Worm (Caenorhabditis elegans) whole organism, L2 larva: ENCODE data around the gene fig-1.
A peak's percentile ranks its signal among the peaks of the same experiment; 100 is the strongest.

Experiments
- C34F6.9 ChIP-seq: fragments of 150-350 bp; optimal IDR thresholded peaks from 2 replicates; lab custom pipeline; 2014; ENCODE audit warnings: missing biosample characterization, missing genetic modification characterization
- R02D3.7 ChIP-seq: fragments of 150-350 bp; optimal IDR thresholded peaks from 2 replicates; lab custom pipeline; 2014; ENCODE audit warnings: missing biosample characterization, missing genetic modification characterization
- alr-1 ChIP-seq: fragments of 150-350 bp; optimal IDR thresholded peaks from 2 replicates; lab custom pipeline; 2014; ENCODE audit warnings: missing biosample characterization, missing genetic modification characterization
- aly-2 ChIP-seq: fragments of 150-350 bp; optimal IDR thresholded peaks from 2 replicates; lab custom pipeline; 2014; ENCODE audit warnings: missing biosample characterization, missing genetic modification characterization
- ceh-16 ChIP-seq: fragments of 150-350 bp; optimal IDR thresholded peaks from 2 replicates; lab custom pipeline; 2014; ENCODE audit warnings: missing biosample characterization, missing genetic modification characterization
- ceh-82 ChIP-seq: fragments of 150-350 bp; optimal IDR thresholded peaks from 2 replicates; lab custom pipeline; 2014; ENCODE audit warnings: missing biosample characterization, missing genetic modification characterization
- crh-2 ChIP-seq: sonication (generic microtip); optimal IDR thresholded peaks from 2 replicates; lab custom pipeline; 2017; ENCODE audit warnings: missing biosample characterization, missing genetic modification characterization
- dmd-4 ChIP-seq: sonication (generic microtip); optimal IDR thresholded peaks from 2 replicates; lab custom pipeline; 2017; ENCODE audit warnings: missing biosample characterization, missing genetic modification characterization
- egl-27 ChIP-seq: sonication (generic microtip); optimal IDR thresholded peaks from 3 replicates; lab custom pipeline; 2017; ENCODE audit warnings: missing biosample characterization, missing genetic modification reagents, missing genetic modification characterization
- elt-1 ChIP-seq: fragments of 150-350 bp; optimal IDR thresholded peaks from 2 replicates; lab custom pipeline; 2014; ENCODE audit warnings: missing biosample characterization, missing genetic modification characterization
- elt-3 ChIP-seq: sonication (generic microtip); optimal IDR thresholded peaks from 2 replicates; lab custom pipeline; 2017; ENCODE audit warnings: missing biosample characterization, missing genetic modification characterization
- fos-1 ChIP-seq: fragments of 150-350 bp; optimal IDR thresholded peaks from 2 replicates; lab custom pipeline; 2014; ENCODE audit warnings: missing biosample characterization, missing genetic modification characterization
- gmeb-1 ChIP-seq: fragments of 150-350 bp; optimal IDR thresholded peaks from 2 replicates; lab custom pipeline; 2014; ENCODE audit warnings: missing biosample characterization, missing genetic modification characterization
- lin-11 ChIP-seq: fragments of 150-350 bp; sonication (generic microtip); optimal IDR thresholded peaks from 2 replicates; lab custom pipeline; 2014; ENCODE audit warnings: missing biosample characterization, missing genetic modification characterization, inconsistent platforms, mixed read lengths
- lin-13 ChIP-seq: fragments of 150-350 bp; optimal IDR thresholded peaks from 2 replicates; lab custom pipeline; 2014; ENCODE audit warnings: missing biosample characterization, missing genetic modification reagents, missing genetic modification characterization
- mab-5 ChIP-seq: fragments of 150-350 bp; optimal IDR thresholded peaks from 2 replicates; lab custom pipeline; 2014; ENCODE audit warnings: missing biosample characterization, missing genetic modification characterization
- mbf-1 ChIP-seq: sonication (generic microtip); optimal IDR thresholded peaks from 2 replicates; lab custom pipeline; 2017; ENCODE audit warnings: missing biosample characterization, missing genetic modification characterization
- nhr-10 ChIP-seq: sonication (generic microtip); optimal IDR thresholded peaks from 2 replicates; lab custom pipeline; 2017; ENCODE audit warnings: missing biosample characterization, missing genetic modification characterization
- nhr-11 ChIP-seq: fragments of 150-350 bp; optimal IDR thresholded peaks from 2 replicates; lab custom pipeline; 2014; ENCODE audit warnings: missing biosample characterization, missing genetic modification characterization
- nhr-12 ChIP-seq: fragments of 150-350 bp; optimal IDR thresholded peaks from 2 replicates; lab custom pipeline; 2014; ENCODE audit warnings: missing biosample characterization, missing genetic modification characterization
- nhr-23 ChIP-seq: fragments of 150-350 bp; optimal IDR thresholded peaks from 2 replicates; lab custom pipeline; 2014; ENCODE audit warnings: missing biosample characterization, missing genetic modification reagents, missing genetic modification characterization
- nhr-237 ChIP-seq: fragments of 150-350 bp; optimal IDR thresholded peaks from 2 replicates; lab custom pipeline; 2014; ENCODE audit warnings: missing biosample characterization, missing genetic modification characterization
- nhr-6 ChIP-seq: fragments of 150-350 bp; optimal IDR thresholded peaks from 2 replicates; lab custom pipeline; 2014; ENCODE audit warnings: missing biosample characterization, missing genetic modification characterization
- peb-1 ChIP-seq: fragments of 150-350 bp; optimal IDR thresholded peaks from 2 replicates; lab custom pipeline; 2014; ENCODE audit warnings: missing biosample characterization, missing genetic modification characterization
- skn-1 ChIP-seq: sonication (generic microtip); optimal IDR thresholded peaks from 2 replicates; lab custom pipeline; 2017; ENCODE audit warnings: missing biosample characterization, missing genetic modification characterization
- sma-9 ChIP-seq, 2 experiments: fragments of 150-350 bp in 1 of 2; sonication (generic microtip) in 1 of 2; optimal IDR thresholded peaks; 2 replicates each; lab custom pipeline; 2014 to 2016; ENCODE audit warnings: missing genetic modification characterization in 2 of 2, mild to moderate bottlenecking in 1 of 2, missing biosample characterization in 1 of 2, missing compliant biosample characterization in 1 of 2, missing genetic modification reagents in 1 of 2, moderate library complexity in 1 of 2
- unc-55 ChIP-seq: fragments of 150-350 bp; sonication (generic microtip); optimal IDR thresholded peaks from 3 replicates; lab custom pipeline; 2014; ENCODE audit warnings: missing biosample characterization, missing genetic modification reagents, missing genetic modification characterization
- zag-1 ChIP-seq: fragments of 150-350 bp; optimal IDR thresholded peaks from 2 replicates; lab custom pipeline; 2014; ENCODE audit warnings: missing biosample characterization, missing genetic modification characterization
- ztf-11 ChIP-seq: sonication (generic microtip); optimal IDR thresholded peaks from 2 replicates; lab custom pipeline; 2017; ENCODE audit warnings: missing biosample characterization, missing genetic modification characterization

The fig-1 gene

DNA sequence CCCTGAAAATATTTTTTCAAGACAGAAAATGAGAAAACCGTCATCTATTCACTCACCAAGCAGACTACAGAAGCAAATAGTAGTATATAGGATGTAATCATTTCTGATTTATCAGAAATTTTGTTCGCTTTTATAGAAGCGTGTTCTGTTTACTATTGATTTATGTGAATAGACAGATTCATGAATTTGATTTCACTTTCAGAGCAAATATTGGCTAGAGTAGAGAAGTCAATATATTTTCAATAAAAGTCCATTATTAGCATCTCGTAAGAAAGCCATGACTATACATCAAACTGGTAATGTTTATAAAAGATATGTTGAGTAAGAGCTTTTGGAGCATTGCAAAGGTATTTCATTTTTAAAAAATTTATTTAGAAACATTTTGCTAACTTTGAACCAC lies 49.8 kb downstream of the fig-1 start, which contains the start of gene scvp-1:
Gene scvp-1, minus strand, starts transcription at position 101 of the 400 bp plus-strand sequence.
- TF ChIP-seq elt-1 (tag; lab: Kevin White, UChicago) (no peak), skn-1 (tag; lab: Kevin White, UChicago) (no peak), nhr-10 (tag; lab: Kevin White, UChicago) (no peak), nhr-237 (tag; lab: Kevin White, UChicago) (no peak), zag-1 (no peak), R02D3.7 (no peak), gmeb-1 (no peak), crh-2 (tag; lab: Kevin White, UChicago) (no peak)

DNA sequence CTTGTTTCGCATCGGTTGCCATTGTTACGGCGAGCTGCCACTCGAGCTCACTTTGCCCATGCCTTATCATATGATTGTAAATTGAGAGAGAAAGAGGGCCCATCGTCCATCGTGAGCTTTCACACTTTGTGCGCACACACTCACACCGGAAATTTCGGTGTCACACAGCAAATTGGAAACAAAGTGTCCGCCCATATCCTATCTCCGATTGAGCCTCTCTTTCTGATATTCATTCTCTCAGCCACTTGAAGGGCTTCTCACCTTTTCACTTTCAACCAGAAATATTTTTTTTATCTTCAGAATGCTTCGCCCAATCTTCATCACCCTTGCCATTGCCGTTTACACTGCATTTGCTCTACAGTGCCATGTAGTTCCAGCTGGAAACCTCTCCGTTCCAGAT lies 51.5 kb downstream of the fig-1 start, which contains the start of gene F58B4.3:
Gene F58B4.3, plus strand, starts transcription at position 301 of the 400 bp plus-strand sequence.
- TF ChIP-seq nhr-11 (tag; lab: Kevin White, UChicago) = no peak
- no peak for TF ChIP-seq peb-1
- no peak for TF ChIP-seq unc-55
- TF ChIP-seq lin-11 (tag; lab: Kevin White, UChicago) = peak; percentile 39

DNA sequence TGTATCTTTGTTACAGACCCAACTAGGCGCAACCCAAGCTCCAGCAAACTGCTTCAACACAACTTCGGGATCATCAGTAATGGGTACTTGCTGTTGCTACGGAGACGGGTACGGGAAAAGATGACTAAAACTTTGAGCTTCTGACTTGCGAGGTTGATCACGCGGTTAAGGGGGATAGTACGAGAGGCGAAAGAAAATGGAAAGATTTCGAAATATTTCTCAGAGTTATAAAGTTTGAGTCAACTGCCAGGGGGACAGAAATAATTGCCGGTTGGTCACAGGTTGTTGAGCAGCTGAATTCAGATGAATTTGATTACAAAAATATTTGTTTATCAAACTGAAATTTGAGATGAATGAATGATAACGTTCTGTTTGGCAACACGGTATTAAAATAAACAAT lies 55.4 kb downstream of the fig-1 start:
- TF ChIP-seq lin-11 (tag; lab: Kevin White, UChicago) (peak; percentile 35), ceh-82 (tag; lab: Kevin White, UChicago) (no peak)
- TF ChIP-seq, all 48 proteins: peak for 1

DNA sequence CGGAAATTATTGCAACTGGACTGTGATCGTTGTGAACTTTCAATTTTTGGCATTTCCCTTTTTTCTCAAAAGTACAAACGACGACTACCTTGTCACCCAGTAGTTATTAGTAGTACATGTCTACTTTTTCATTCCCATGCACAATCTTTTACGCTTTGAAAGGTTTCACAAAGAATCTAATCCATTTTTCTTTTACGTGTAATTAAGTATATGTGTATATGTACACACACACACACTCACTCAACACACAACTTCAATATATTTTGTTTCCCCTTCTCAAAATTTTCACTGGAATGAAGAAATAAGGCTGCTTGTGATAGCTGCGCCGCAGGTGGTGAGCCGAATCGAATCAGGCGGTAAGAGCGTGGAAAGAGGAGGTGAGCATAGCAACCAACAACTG lies 56.3 kb downstream of the fig-1 start, which contains the start of gene F58B4.6:
Gene F58B4.6, plus strand, starts transcription at position 301 of the 400 bp plus-strand sequence.
- no peak for TF ChIP-seq sma-9 (GFP tag; optimal IDR thresholded peaks at IDR 0.05; lab: Kevin White, UChicago)
- TF ChIP-seq sma-9 (tag; optimal IDR thresholded peaks at IDR 0.05; lab: Kevin White, UChicago) = no peak
- peak; percentile 12 for TF ChIP-seq lin-11 (tag; lab: Kevin White, UChicago)
- TF ChIP-seq, all 48 proteins: peak for 1

DNA sequence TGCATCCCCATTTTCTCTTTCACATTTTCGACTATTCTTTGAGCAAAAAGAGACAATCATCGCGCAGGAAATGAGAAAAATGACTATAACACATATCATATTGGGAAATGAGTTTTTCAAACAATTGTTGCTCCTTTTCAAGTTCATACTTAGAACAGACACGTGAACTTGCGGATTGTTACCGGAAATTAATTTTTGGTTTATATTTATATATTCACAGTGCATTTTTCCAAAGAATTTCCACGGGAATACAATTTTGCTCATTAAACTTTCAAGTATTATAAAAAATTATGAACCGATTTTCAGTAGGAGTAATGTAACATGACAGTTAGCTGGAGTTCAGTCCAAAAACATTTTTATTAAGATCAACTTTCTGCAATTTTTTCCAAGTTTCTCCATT lies 57.8 kb downstream of the fig-1 start, which contains the start of gene F58B4.7:
Gene F58B4.7, minus strand, starts transcription at position 101 of the 400 bp plus-strand sequence.
- TF ChIP-seq nhr-6 (no peak), nhr-237 (tag; lab: Kevin White, UChicago) (no peak), lin-13 (GFP tag; lab: Kevin White, UChicago) (no peak), mab-5 (tag; lab: Kevin White, UChicago) (no peak), mbf-1 (tag; lab: Kevin White, UChicago) (no peak), nhr-12 (no peak), elt-3 (tag; lab: Kevin White, UChicago) (no peak), peb-1 (no peak), elt-1 (tag; lab: Kevin White, UChicago) (no peak), egl-27 (tag; lab: Kevin White, UChicago) (no peak)
- TF ChIP-seq, all 48 proteins: peak for 0

DNA sequence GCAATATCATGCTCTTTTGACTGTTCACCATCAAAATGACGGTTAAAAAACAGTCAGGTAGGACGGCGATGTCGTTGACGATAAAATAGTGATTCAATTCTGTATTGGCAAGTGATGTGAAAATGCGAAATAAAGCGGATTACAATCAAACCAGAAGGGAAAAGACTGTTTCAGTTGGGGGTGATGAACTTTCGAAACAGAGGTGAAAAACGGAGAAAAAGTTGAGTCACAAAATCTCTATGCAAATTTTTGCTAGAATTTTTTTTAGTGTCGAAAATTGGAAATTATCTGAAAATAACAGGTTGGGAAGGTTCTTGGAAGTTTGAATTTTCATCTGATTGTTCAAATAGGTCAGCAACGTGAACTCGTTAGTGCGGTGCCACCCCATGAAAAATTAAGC lies 59.3 kb downstream of the fig-1 start, which contains the start of gene nas-31:
Gene nas-31, minus strand, starts transcription at position 101 of the 400 bp plus-strand sequence.
- no peak for TF ChIP-seq unc-55
- no peak for TF ChIP-seq C34F6.9 (tag; lab: Kevin White, UChicago)
- TF ChIP-seq gmeb-1 = no peak
- TF ChIP-seq alr-1 (tag; lab: Kevin White, UChicago) = no peak
- TF ChIP-seq dmd-4 (tag; lab: Kevin White, UChicago) = no peak
- TF ChIP-seq nhr-23 (tag; lab: Kevin White, UChicago) = no peak
- TF ChIP-seq ceh-16 = no peak
- no peak for TF ChIP-seq fos-1 (tag; lab: Kevin White, UChicago)
- no peak for TF ChIP-seq ztf-11 (tag; lab: Kevin White, UChicago)
- TF ChIP-seq lin-11 (tag; lab: Kevin White, UChicago) = no peak
- TF ChIP-seq sma-9 (GFP tag; optimal IDR thresholded peaks at IDR 0.05; lab: Kevin White, UChicago) = no peak
- no peak for TF ChIP-seq sma-9 (tag; optimal IDR thresholded peaks at IDR 0.05; lab: Kevin White, UChicago)
- no peak for TF ChIP-seq aly-2 (tag; lab: Kevin White, UChicago)
- no peak for TF ChIP-seq nhr-237 (tag; lab: Kevin White, UChicago)
